Fruit fly (Drosophila melanogaster) whole organism, pupa: ENCODE results near the gene Aptx.

Experiments used
- CG10348 ChIP-seq: fragments of 200-800 bp; sonication (Bioruptor generic); IDR thresholded peaks from 2 replicates; pipeline ENCODE4 v1.3.6; 2022; ENCODE audit warnings: missing biosample characterization, missing genetic modification characterization
- CG14655 ChIP-seq: fragments of 200-800 bp; sonication (Bioruptor generic); optimal IDR thresholded peaks from 3 replicates; lab custom pipeline; 2017; ENCODE audit warnings: mild to moderate bottlenecking, missing biosample characterization, missing genetic modification reagents, missing genetic modification characterization
- CG15710 ChIP-seq: fragments of 200-800 bp; sonication (Bioruptor generic); optimal IDR thresholded peaks from 2 replicates; lab custom pipeline; 2018; ENCODE audit warnings: missing biosample characterization, mild to moderate bottlenecking, missing genetic modification characterization, moderate library complexity
- CG17806 ChIP-seq: fragments of 200-800 bp; sonication (Bioruptor generic); optimal IDR thresholded peaks from 2 replicates; lab custom pipeline; 2018; ENCODE audit warnings: missing biosample characterization, mild to moderate bottlenecking, missing genetic modification characterization, moderate library complexity
- CG34367 ChIP-seq: fragments of 200-800 bp; sonication (Bioruptor generic); optimal IDR thresholded peaks from 2 replicates; lab custom pipeline; 2018; ENCODE audit warnings: missing biosample characterization, mild to moderate bottlenecking, missing genetic modification characterization
- CG8159 ChIP-seq: fragments of 200-800 bp; sonication (Bioruptor generic); optimal IDR thresholded peaks from 3 replicates; lab custom pipeline; 2018; ENCODE audit warnings: missing biosample characterization, mild to moderate bottlenecking, missing genetic modification characterization, moderate library complexity
- CG8301 ChIP-seq: fragments of 200-800 bp; sonication (Bioruptor generic); optimal IDR thresholded peaks from 2 replicates; lab custom pipeline; 2018; ENCODE audit warnings: missing biosample characterization, mild to moderate bottlenecking, missing genetic modification characterization
- EcR ChIP-seq: fragments of 200-800 bp; sonication (Bioruptor generic); optimal IDR thresholded peaks from 3 replicates; lab custom pipeline; 2019; ENCODE audit warnings: missing biosample characterization, missing genetic modification characterization, mild to moderate bottlenecking, moderate library complexity, missing genetic modification reagents
- Pif1A ChIP-seq: fragments of 200-800 bp; sonication (Bioruptor generic); optimal IDR thresholded peaks from 3 replicates; lab custom pipeline; 2016; ENCODE audit warnings: missing biosample characterization, missing genetic modification characterization
- Pif1B ChIP-seq: fragments of 200-800 bp; sonication (Bioruptor generic); optimal IDR thresholded peaks from 3 replicates; lab custom pipeline; 2016; ENCODE audit warnings: missing biosample characterization, missing genetic modification characterization
- Snoo ChIP-seq: fragments of 200-800 bp; sonication (Bioruptor generic); optimal IDR thresholded peaks from 3 replicates; lab custom pipeline; 2017; ENCODE audit warnings: missing biosample characterization, mild to moderate bottlenecking, missing genetic modification characterization, inconsistent platforms
- fd96Ca ChIP-seq: fragments of 200-800 bp; sonication (Bioruptor generic); IDR thresholded peaks from 3 replicates; pipeline ENCODE4 v1.3.6; 2022; ENCODE audit warnings: missing biosample characterization, missing genetic modification characterization
- rn ChIP-seq: fragments of 200-800 bp; sonication (Bioruptor generic); IDR thresholded peaks from 2 replicates; pipeline ENCODE4 v1.3.6; 2022; ENCODE audit warnings: missing biosample characterization, missing genetic modification characterization

DNA sequence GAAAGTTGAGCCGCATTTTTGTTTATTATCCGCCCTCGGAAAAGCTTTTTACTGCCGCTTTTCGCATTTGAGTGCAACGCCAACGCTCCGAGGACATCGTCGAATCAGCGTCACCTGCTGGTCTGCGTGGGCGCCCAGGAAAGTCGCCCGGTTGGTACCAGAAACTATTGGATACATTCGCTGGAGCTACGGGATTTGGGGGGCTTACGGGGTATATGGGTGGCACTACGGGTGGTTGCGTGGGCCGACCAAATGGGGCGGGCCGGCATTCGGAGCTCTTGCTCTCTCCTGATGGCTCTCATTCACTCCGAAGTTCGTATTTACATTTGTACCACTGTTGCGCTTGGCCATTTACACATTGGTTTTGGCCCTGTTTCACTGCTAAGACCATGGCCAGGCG, 8.1 kb downstream of the Aptx start:
- no peak for TF ChIP-seq Snoo (tag; lab: Kevin White, UChicago)
- TF ChIP-seq CG17806 (tag; lab: Kevin White, UChicago): no peak
- TF ChIP-seq CG34367 (tag; lab: Kevin White, UChicago): no peak
- no peak for TF ChIP-seq CG8301 (tag; lab: Kevin White, UChicago)
- TF ChIP-seq Pif1A (GFP tag; lab: Kevin White, UChicago): no peak
- no peak for TF ChIP-seq CG15710 (tag; lab: Kevin White, UChicago)
- no peak for TF ChIP-seq fd96Ca (GFP tag; lab: Robert Waterston, UW)
- no peak for TF ChIP-seq Pif1B
- no peak for TF ChIP-seq EcR (GFP tag; lab: Kevin White, UChicago)
- TF ChIP-seq CG8159 (tag; lab: Kevin White, UChicago): no peak
- TF ChIP-seq rn (GFP tag; lab: Robert Waterston, UW): no peak
- no peak for TF ChIP-seq CG10348
- TF ChIP-seq CG14655 (GFP tag; lab: Kevin White, UChicago): no peak
